Worm (Caenorhabditis elegans) whole organism, L3 larva: Measurements from ENCODE around the gene K12H6.2.
"Not testable (repeated sequence)": the region's sequence is repeated elsewhere in the genome, so short reads cannot be mapped to it uniquely, and the experiment has no call there.

Source experiments
- R02D3.7 ChIP-seq: fragments of 150-350 bp; optimal IDR thresholded peaks from 2 replicates; lab custom pipeline; 2014; ENCODE audit warnings: missing biosample characterization, missing genetic modification characterization
- ceh-16 ChIP-seq: sonication (generic microtip); optimal IDR thresholded peaks from 2 replicates; lab custom pipeline; 2017; ENCODE audit warnings: missing biosample characterization, missing genetic modification characterization
- ceh-28 ChIP-seq: fragments of 150-350 bp; optimal IDR thresholded peaks from 2 replicates; lab custom pipeline; 2014; ENCODE audit warnings: missing biosample characterization, missing genetic modification reagents, missing genetic modification characterization
- ceh-82 ChIP-seq: fragments of 150-350 bp; optimal IDR thresholded peaks from 2 replicates; lab custom pipeline; 2014; ENCODE audit warnings: missing biosample characterization, missing genetic modification characterization
- ceh-9 ChIP-seq: sonication (generic microtip); optimal IDR thresholded peaks from 2 replicates; lab custom pipeline; 2018; ENCODE audit warnings: missing biosample characterization, missing genetic modification characterization
- daf-12 ChIP-seq: fragments of 150-350 bp; optimal IDR thresholded peaks from 2 replicates; lab custom pipeline; 2014; ENCODE audit warnings: missing biosample characterization, missing genetic modification reagents, missing genetic modification characterization
- elt-1 ChIP-seq: fragments of 150-350 bp; optimal IDR thresholded peaks from 2 replicates; lab custom pipeline; 2014; ENCODE audit warnings: missing biosample characterization, missing genetic modification characterization
- elt-3 ChIP-seq, 3 experiments: fragments of 150-350 bp in 1 of 3; sonication (generic microtip) in 2 of 3; optimal IDR thresholded peaks; 2 replicates in 2 of 3; 4 replicates in 1 of 3; lab custom pipeline; 2014 to 2017; ENCODE audit warnings: missing biosample characterization in 3 of 3, missing genetic modification characterization in 3 of 3
- fkh-2 ChIP-seq: fragments of 150-350 bp; optimal IDR thresholded peaks from 2 replicates; lab custom pipeline; 2014; ENCODE audit warnings: missing biosample characterization, missing genetic modification reagents, missing genetic modification characterization
- hmg-11 ChIP-seq: sonication (generic microtip); optimal IDR thresholded peaks from 2 replicates; lab custom pipeline; 2016; ENCODE audit warnings: missing genetic modification characterization, missing compliant biosample characterization
- jun-1 ChIP-seq: fragments of 150-350 bp; optimal IDR thresholded peaks from 2 replicates; lab custom pipeline; 2014; ENCODE audit warnings: missing biosample characterization, missing genetic modification reagents, missing genetic modification characterization
- lin-39 ChIP-seq: fragments of 150-350 bp; optimal IDR thresholded peaks from 2 replicates; lab custom pipeline; 2018; ENCODE audit warnings: missing biosample characterization, missing genetic modification reagents, missing genetic modification characterization
- lsy-12 ChIP-seq: sonication (generic microtip); optimal IDR thresholded peaks from 2 replicates; lab custom pipeline; 2016; ENCODE audit warnings: mild to moderate bottlenecking, missing genetic modification characterization, missing compliant biosample characterization
- mml-1 ChIP-seq: fragments of 150-350 bp; sonication (generic microtip); optimal IDR thresholded peaks from 3 replicates; lab custom pipeline; 2014; ENCODE audit warnings: missing biosample characterization, missing genetic modification characterization
- nfya-1 ChIP-seq: sonication (generic microtip); optimal IDR thresholded peaks from 2 replicates; lab custom pipeline; 2017; ENCODE audit warnings: missing genetic modification characterization, mild to moderate bottlenecking, missing compliant biosample characterization, antibody characterized with exemption, moderate library complexity; ENCODE audit not compliant: insufficient read depth
- nhr-11 ChIP-seq: fragments of 150-350 bp; optimal IDR thresholded peaks from 2 replicates; lab custom pipeline; 2014; ENCODE audit warnings: missing biosample characterization, missing genetic modification characterization
- nhr-12 ChIP-seq: fragments of 150-350 bp; optimal IDR thresholded peaks from 2 replicates; lab custom pipeline; 2014; ENCODE audit warnings: missing biosample characterization, missing genetic modification characterization
- nhr-23 ChIP-seq: fragments of 150-350 bp; optimal IDR thresholded peaks from 2 replicates; lab custom pipeline; 2014; ENCODE audit warnings: missing biosample characterization, missing genetic modification reagents, missing genetic modification characterization
- nhr-237 ChIP-seq: fragments of 150-350 bp; optimal IDR thresholded peaks from 2 replicates; lab custom pipeline; 2014; ENCODE audit warnings: missing biosample characterization, missing genetic modification characterization
- nhr-25 ChIP-seq: sonication (generic microtip); optimal IDR thresholded peaks from 2 replicates; lab custom pipeline; 2017; ENCODE audit warnings: missing biosample characterization, missing genetic modification characterization
- nhr-43 ChIP-seq: sonication (generic microtip); optimal IDR thresholded peaks from 2 replicates; lab custom pipeline; 2016; ENCODE audit warnings: mild to moderate bottlenecking, missing genetic modification characterization, missing compliant biosample characterization; ENCODE audit not compliant: poor library complexity, severe bottlenecking
- nhr-67 ChIP-seq: fragments of 150-350 bp; optimal IDR thresholded peaks from 2 replicates; lab custom pipeline; 2014; ENCODE audit warnings: missing biosample characterization, missing genetic modification characterization
- nhr-76 ChIP-seq: fragments of 150-350 bp; sonication (generic microtip); optimal IDR thresholded peaks from 5 replicates; lab custom pipeline; 2014; ENCODE audit warnings: missing biosample characterization, missing genetic modification characterization
- nhr-77 ChIP-seq: fragments of 150-350 bp; optimal IDR thresholded peaks from 2 replicates; lab custom pipeline; 2014; ENCODE audit warnings: missing biosample characterization, missing genetic modification characterization
- pha-4 ChIP-seq: fragments of 150-350 bp; optimal IDR thresholded peaks from 2 replicates; lab custom pipeline; 2014; ENCODE audit warnings: missing biosample characterization, missing genetic modification reagents, missing genetic modification characterization
- sea-2 ChIP-seq: fragments of 150-350 bp; sonication (generic microtip); optimal IDR thresholded peaks from 4 replicates; lab custom pipeline; 2014; ENCODE audit warnings: missing biosample characterization, missing genetic modification reagents, missing genetic modification characterization
- skn-1 ChIP-seq: fragments of 150-350 bp; optimal IDR thresholded peaks from 2 replicates; lab custom pipeline; 2014; ENCODE audit warnings: missing biosample characterization, missing genetic modification characterization
- snpc-4 ChIP-seq: fragments of 150-350 bp; optimal IDR thresholded peaks from 2 replicates; lab custom pipeline; 2014; ENCODE audit warnings: missing biosample characterization, missing genetic modification characterization
- tbx-2 ChIP-seq: sonication (generic microtip); optimal IDR thresholded peaks from 2 replicates; lab custom pipeline; 2016; ENCODE audit warnings: mild to moderate bottlenecking, missing genetic modification characterization, missing compliant biosample characterization
- unc-39 ChIP-seq: sonication (generic microtip); optimal IDR thresholded peaks from 4 replicates; lab custom pipeline; 2017; ENCODE audit warnings: missing biosample characterization, missing genetic modification characterization
- unc-62 ChIP-seq: fragments of 150-350 bp; sonication (generic microtip); optimal IDR thresholded peaks from 4 replicates; lab custom pipeline; 2014; ENCODE audit warnings: missing biosample characterization, missing genetic modification reagents, missing genetic modification characterization
- zag-1 ChIP-seq: fragments of 150-350 bp; optimal IDR thresholded peaks from 2 replicates; lab custom pipeline; 2014; ENCODE audit warnings: missing biosample characterization, missing genetic modification characterization
- ztf-11 ChIP-seq: fragments of 150-350 bp; optimal IDR thresholded peaks from 2 replicates; lab custom pipeline; 2014; ENCODE audit warnings: missing biosample characterization, missing genetic modification characterization
- ztf-4 ChIP-seq: fragments of 150-350 bp; optimal IDR thresholded peaks from 2 replicates; lab custom pipeline; 2014; ENCODE audit warnings: missing biosample characterization, missing genetic modification characterization

The K12H6.2 gene

DNA sequence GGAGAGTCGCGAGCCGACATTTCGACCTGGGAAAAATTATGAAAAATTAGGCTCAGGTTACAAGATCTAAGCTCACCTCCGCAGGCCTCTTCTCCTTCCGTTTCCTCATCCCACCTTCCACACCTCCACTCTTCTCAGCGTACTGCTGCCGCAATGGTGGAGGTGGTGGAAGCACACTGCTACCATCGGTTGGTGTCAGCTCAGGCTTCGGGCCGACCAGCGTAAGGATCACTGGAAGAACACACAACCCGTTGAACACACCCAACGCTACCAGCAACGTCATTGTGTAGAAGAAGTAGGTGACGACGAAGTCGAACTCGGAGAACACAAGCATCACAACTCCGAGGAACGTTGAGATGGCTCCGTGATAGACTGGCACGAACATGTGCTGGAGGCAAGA, 30.3 kb upstream of the K12H6.2 start:
- no peak for TF ChIP-seq R02D3.7 (tag; lab: Kevin White, UChicago)
- no peak for TF ChIP-seq fkh-2 (tag; lab: Kevin White, UChicago)
- TF ChIP-seq nhr-23, result no peak
- TF ChIP-seq elt-1 (tag; lab: Kevin White, UChicago), result no peak
- no peak for TF ChIP-seq nhr-237 (tag; lab: Kevin White, UChicago)
- TF ChIP-seq ceh-28, result no peak

DNA sequence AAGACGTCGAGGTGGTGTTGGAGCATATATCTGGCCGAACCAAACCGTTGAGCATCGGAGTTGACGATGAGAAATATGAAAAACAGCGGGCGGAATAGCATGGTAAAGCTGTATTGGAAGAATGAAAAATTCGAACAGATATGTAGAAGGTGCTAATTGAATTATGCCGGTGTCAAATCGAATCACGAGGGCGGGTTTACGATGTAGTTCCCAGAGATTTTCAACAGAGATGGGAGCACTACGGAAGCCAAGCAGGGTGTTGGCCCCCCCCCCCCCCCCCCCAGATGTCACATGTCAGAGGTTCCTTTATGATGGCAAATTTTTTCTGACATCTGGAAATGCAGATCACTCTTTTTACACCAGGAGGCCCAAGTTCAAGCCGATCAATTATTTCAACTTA, 27.7 kb upstream of the K12H6.2 start, which contains the start of gene Y110A2AL.7:
Gene Y110A2AL.7 (minus strand): TSS at position 101 of the 400 bp plus-strand sequence.
- TF ChIP-seq skn-1 (tag; lab: Kevin White, UChicago) (no peak), ceh-82 (tag; lab: Kevin White, UChicago) (no peak), elt-1 (tag; lab: Kevin White, UChicago) (no peak), nhr-25 (tag; lab: Kevin White, UChicago) (no peak), pha-4 (tag; lab: Kevin White, UChicago) (no peak), ztf-4 (tag; lab: Kevin White, UChicago) (no peak), ceh-16 (tag; lab: Kevin White, UChicago) (no peak), nhr-77 (no peak), nhr-67 (tag; lab: Kevin White, UChicago) (no peak), lin-39 (tag; lab: Kevin White, UChicago) (no peak), jun-1 (tag; lab: Kevin White, UChicago) (no peak), fkh-2 (tag; lab: Kevin White, UChicago) (no peak), nhr-43 (tag; lab: Kevin White, UChicago) (no peak), nhr-11 (tag; lab: Kevin White, UChicago) (no peak), nfya-1 (tag; lab: Kevin White, UChicago) (no peak)

DNA sequence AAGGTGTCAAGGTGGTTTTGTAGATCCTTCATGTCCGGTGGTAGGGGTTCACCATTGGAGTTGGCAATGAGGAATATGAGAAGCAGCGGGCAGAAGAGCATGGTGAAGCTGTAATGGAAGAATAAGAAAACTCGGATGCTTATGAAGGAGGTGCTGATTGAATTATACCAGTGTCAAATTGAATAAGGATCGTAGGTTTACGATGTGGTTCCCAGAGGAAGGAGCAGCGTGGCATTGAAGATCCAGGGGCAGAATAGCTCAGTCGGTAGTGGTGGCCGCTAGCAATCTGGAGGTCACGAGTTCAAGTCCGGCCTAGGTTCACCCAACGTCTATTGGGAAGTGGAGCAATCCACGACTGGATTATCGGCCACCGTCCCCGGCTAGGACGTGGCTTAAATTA, 26.2 kb upstream of the K12H6.2 start, which contains the start of gene Y110A2AL.6:
Gene Y110A2AL.6 (minus strand): TSS at position 101 of the 400 bp plus-strand sequence.
- TF ChIP-seq fkh-2 (tag; lab: Kevin White, UChicago) (no peak), unc-39 (tag; lab: Kevin White, UChicago) (no peak), nhr-25 (tag; lab: Kevin White, UChicago) (no peak), skn-1 (tag; lab: Kevin White, UChicago) (no peak), elt-3 (tag; optimal IDR thresholded peaks at IDR 0.05; lab: Kevin White, UChicago) (no peak), nhr-67 (tag; lab: Kevin White, UChicago) (no peak), nhr-23 (no peak), jun-1 (tag; lab: Kevin White, UChicago) (no peak), ceh-9 (no peak), nhr-12 (tag; lab: Kevin White, UChicago) (no peak), tbx-2 (tag; lab: Kevin White, UChicago) (no peak), hmg-11 (no peak), ceh-16 (tag; lab: Kevin White, UChicago) (no peak), zag-1 (tag; lab: Kevin White, UChicago) (no peak), R02D3.7 (tag; lab: Kevin White, UChicago) (no peak)

DNA sequence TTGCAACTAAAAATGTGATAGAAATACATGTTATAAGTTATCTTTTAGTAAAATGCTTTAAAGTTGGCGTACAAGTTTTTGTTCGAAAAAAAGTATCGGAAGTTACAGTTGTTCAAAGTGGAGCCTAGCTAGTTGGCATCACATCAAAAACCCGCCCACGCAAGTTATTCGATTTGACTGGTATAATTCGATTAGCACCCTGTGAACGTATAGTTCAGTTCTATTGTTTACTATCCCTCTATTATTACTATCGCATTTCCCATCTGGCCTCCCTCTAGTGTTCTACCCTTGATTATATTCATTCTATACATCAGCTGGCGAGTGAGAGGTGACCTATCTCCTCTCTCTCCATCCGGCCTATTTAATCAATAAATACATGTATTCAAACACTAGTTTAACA, 23.7 kb upstream of the K12H6.2 start, which contains the start of gene Y110A2AL.4:
Gene Y110A2AL.4 (plus strand): TSS at position 301 of the 400 bp plus-strand sequence.
- not testable (repeated sequence) for TF ChIP-seq ztf-11 (tag; lab: Kevin White, UChicago); sea-2 (GFP tag; lab: Kevin White, UChicago); nhr-76 (tag; lab: Kevin White, UChicago)

DNA sequence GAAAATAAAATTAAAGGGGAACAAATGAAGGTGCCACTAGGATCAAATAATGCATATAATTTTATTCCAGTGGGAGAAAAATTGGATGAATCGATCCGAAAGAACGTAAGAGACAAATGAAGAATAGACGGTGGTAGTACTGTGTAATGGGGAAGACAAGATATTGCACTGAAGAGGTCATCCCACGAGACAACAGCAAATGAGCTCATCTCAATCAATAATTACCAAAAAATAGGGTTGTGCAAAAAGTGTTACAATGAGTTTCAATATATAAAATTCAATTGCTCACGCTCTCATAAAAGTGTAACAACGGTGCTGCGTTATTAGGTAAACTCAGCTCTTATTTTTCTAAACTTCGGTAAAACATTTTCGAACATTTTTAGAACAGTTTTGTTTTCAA, 21.5 kb upstream of the K12H6.2 start, which contains the start of gene K12H6.7:
Gene K12H6.7 (minus strand): TSS at position 101 of the 400 bp plus-strand sequence.
- no peak for TF ChIP-seq nhr-237 (tag; lab: Kevin White, UChicago)
- TF ChIP-seq daf-12 (tag; lab: Kevin White, UChicago), result no peak
- no peak for TF ChIP-seq ztf-4 (tag; lab: Kevin White, UChicago)
- TF ChIP-seq elt-1 (tag; lab: Kevin White, UChicago), result no peak
- TF ChIP-seq snpc-4, result no peak
- no peak for TF ChIP-seq unc-62 (GFP tag; lab: Kevin White, UChicago)
- TF ChIP-seq lsy-12, result no peak
- no peak for TF ChIP-seq lin-39 (tag; lab: Kevin White, UChicago)
- TF ChIP-seq elt-3 (tag; optimal IDR thresholded peaks at IDR 0.05; lab: Kevin White, UChicago), result no peak
- TF ChIP-seq nhr-23, result no peak
- no peak for TF ChIP-seq ceh-9
- no peak for TF ChIP-seq mml-1 (tag; lab: Kevin White, UChicago)
- TF ChIP-seq jun-1 (tag; lab: Kevin White, UChicago), result no peak
- TF ChIP-seq R02D3.7 (tag; lab: Kevin White, UChicago), result no peak
- no peak for TF ChIP-seq skn-1 (tag; lab: Kevin White, UChicago)
- no peak for TF ChIP-seq nhr-67 (tag; lab: Kevin White, UChicago)
